Worm (Caenorhabditis elegans): Measurements from ENCODE around the gene T06C12.11.
"Not testable (repeated sequence)": the region's sequence is repeated elsewhere in the genome, so short reads cannot be mapped to it uniquely, and the experiment has no call there.

Gene T06C12.11

DNA sequence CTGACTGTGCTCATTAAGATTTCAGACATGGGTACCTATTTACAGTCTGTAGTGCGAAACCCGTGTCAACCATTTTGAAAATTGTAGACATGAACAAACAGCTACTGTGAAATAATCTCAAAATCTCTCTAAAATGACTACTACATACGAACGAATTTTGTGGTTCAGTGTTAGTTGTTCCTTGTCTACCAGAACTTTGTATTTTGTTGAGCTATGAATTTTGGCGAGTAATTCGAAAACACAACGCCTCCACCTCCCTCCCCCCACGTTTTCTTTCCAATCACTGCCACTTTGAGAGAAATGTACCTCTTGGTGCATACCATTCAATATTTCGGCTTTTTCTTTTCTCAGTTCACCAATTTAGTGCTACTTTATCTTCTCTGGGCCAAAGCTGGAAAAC is at the start of gene T06C12.11:
Gene T06C12.11 (plus strand): TSS at position 301 of the 400 bp plus-strand sequence.
- TF ChIP-seq unc-62 (GFP tag; optimal IDR thresholded peaks at IDR 0.05): no peak

DNA sequence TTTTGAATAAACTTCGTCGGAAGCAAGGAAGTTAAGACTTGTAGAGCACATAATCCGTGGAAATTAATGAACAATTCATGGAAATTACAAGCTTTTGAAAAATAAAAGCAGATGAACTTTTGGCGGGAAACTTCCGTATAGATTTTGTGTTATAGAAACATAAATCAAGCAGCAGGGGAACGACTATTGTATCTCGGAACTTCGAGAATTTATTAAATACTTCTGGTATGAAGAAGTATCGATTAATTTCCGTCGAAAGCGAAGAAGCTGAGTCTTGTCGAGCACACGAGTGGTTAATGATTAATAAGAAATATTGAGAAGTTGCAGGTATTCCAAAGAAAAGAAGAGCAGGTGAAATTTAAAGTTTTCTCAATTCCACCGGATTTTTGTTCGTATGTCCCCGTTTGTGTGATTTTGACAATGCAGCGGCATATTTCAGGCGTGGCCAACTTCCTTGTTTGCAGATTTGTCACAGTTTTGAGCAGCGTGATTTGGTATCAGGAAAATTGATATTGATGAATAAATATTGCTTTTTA is 42.5 kb upstream of the T06C12.11 start, which contains the start of gene srh-147:
Gene srh-147 (minus strand): TSS at position 51 of the 536 bp plus-strand sequence.
- not testable (repeated sequence) for TF ChIP-seq unc-62 (GFP tag; optimal IDR thresholded peaks at IDR 0.05)

DNA sequence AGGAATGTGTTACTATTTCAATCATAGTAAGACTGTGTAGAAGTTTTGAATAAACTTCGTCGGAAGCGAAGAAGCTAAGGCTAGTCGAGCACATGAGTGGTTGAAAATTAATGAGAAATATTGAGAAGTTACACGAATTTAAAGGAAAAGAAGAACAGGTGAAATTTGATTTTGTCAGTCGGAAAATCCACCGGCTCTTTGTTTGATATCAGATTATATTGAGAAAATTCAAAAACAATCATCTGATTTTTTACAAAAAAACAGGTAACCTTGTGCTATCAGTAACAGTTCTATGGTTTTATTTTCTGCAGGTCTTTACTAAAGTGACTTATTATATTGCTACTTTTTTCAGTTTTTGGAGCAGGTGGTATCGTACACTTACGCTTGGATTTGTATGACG is 34.5 kb upstream of the T06C12.11 start, which contains the start of gene srh-148:
Gene srh-148 (minus strand): TSS at position 101 of the 400 bp plus-strand sequence.
- no peak for TF ChIP-seq unc-62 (GFP tag; optimal IDR thresholded peaks at IDR 0.05)

DNA sequence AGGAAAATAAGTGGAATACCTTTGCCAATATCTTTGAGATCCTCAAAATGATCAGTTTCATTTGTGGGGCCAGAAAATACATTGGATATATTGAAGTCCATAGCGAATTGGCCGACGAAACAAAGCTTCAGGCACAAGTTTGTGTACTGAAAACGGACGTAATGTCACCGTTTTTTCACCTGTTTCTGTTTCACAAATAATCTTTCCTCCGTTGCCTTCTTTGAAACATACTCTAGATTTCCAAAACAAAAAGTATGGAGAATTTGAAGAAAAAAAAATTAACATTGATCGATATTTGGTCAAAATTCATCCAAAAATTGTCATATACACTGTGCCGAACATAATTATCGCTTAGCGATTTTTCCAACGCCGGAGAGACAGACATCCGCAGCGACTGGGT is 30.2 kb upstream of the T06C12.11 start, which contains the start of gene srz-12:
Gene srz-12 (minus strand): TSS at position 101 of the 400 bp plus-strand sequence.
- no peak for TF ChIP-seq unc-62 (GFP tag; optimal IDR thresholded peaks at IDR 0.05)

DNA sequence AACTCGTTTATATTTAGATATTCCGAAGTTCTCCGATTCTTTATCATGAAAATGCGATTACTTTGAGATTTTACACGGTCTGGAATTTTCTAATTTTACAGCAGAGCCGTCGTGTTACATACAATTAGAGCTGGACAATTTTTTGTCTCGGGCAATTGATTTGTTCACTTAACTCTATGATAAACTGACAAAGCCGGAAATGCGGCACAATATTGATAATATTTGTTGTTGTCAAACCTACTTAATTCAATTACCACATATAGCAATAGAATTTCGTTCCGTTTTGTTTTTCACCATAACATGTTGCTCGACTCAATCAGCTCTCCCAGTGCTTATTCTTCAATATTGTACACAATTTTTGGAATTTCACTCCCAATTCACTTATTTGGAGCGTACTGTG is 29.8 kb upstream of the T06C12.11 start, which contains the start of gene srh-299:
Gene srh-299 (plus strand): TSS at position 301 of the 400 bp plus-strand sequence.
- no peak for TF ChIP-seq unc-62 (GFP tag; optimal IDR thresholded peaks at IDR 0.05)

DNA sequence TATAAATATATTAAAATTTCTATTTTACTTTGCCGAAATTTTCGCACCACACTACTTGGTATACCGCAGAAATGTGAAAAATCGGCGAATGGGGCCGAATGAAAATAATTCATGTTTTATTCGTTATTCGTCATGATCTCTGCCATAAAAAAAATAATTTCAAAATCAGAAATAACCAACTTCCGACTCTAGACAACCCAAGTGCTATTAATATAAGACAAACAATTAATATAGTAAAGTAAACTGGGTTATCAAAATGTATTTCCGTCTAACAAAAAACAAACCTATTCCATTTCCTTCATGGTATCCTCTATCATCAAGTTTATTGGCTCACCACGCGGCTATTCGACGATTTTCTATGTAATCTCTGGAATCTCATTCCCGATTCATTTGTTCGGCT is 27.0 kb upstream of the T06C12.11 start, which contains the start of gene srh-293:
Gene srh-293 (plus strand): TSS at position 301 of the 400 bp plus-strand sequence.
- no peak for TF ChIP-seq unc-62 (GFP tag; optimal IDR thresholded peaks at IDR 0.05)

DNA sequence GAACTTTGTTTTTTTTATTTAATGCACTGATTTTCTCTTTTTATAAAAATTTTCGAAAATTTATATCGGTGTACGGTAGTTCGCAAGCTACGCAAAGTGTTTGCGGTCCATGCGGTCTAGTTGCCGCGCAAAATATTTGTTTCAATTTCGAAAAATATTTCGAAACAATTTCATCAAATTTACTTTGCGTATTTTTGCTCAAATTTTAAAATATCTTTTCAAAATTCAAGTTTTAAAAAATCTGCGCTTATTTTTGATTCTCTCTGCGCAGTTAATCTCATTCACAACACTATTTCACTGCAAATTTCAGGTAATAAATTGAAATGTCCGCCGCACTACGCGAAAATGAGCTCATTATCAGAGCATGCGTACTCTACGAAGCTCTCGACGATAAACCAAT is 25.4 kb upstream of the T06C12.11 start, which contains the start of gene fbxa-197:
Gene fbxa-197 (plus strand): TSS at position 301 of the 400 bp plus-strand sequence.
- TF ChIP-seq unc-62 (GFP tag; optimal IDR thresholded peaks at IDR 0.05): no peak

DNA sequence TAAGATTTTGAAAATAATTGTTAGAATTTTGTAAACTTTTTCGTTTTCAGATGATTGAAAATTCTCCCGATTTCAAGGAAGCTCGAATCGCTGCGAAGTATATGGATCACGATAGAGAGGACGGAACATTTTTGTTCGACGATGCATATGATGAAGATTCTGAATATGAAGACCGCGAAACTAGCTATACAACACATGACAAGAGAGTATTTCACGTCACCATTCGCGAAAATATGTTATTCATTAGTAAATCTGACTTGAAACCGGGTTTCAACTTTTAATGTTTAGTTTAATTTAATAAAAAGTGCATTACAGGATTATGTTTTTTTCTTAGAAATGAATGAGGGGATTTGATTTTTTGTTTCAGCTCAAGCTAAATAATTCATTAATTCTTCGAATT is 22.4 kb upstream of the T06C12.11 start, which contains the start of gene str-57:
Gene str-57 (plus strand): TSS at position 301 of the 400 bp plus-strand sequence.
- TF ChIP-seq unc-62 (GFP tag; optimal IDR thresholded peaks at IDR 0.05): no peak

DNA sequence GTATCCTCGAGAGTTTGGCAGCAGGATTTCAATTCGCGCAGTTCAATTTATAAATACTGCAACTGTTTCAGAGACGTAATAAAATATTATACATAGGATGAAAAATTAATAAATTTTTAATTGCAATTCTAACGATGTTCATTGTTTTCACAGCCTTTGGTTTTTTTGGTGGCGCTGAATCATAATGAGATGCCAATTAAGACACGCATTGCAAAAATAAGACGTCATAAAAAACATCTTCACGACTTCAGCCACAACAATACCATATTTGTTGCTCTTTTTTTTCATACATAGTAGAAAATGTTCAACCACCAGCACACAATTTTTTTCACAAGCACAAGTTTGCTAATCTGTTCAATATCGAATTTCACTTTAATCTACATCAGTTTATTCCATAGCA is 20.5 kb upstream of the T06C12.11 start, which contains the start of gene str-56:
Gene str-56 (plus strand): TSS at position 301 of the 400 bp plus-strand sequence.
- TF ChIP-seq unc-62 (GFP tag; optimal IDR thresholded peaks at IDR 0.05): no peak

DNA sequence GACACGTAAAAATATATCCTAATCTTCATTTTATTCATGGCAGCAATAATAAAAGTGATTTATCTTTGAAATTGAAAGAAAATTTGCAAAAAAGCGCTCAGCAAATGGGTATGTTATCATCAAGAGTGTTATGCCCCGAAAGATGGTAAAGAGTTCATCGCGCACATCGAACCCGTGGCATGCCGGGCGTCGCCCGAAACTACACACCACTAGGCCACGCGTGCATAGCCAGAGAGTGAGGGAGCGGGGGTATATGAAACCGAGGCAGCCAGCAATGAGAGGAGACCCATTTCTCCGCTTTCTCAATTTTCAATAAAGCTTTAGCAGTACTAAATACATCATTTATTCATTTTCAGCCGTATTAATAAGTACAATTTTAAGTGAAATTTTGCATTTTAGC is 19.0 kb upstream of the T06C12.11 start:
- no peak for TF ChIP-seq unc-62 (GFP tag; optimal IDR thresholded peaks at IDR 0.05)

DNA sequence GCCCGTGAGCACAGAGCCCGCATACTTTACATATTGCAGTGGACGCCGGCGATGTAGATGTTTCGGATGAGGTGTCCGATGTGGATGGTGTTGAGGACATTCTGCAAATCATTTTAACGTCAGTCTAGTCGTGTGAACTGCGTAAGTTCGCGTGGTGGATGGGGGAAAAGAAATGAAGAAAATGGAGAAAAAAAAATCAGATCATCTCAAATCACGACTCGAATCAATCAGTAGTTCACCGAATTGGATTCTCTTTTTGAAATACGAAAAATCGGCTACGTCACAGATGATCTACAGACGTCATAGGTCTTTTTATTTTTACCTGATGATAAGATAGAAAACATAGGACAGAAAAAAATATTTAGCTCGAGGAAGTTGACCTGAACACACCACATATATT is 16.5 kb upstream of the T06C12.11 start, which contains the start of gene nhr-102:
Gene nhr-102 (minus strand): TSS at position 101 of the 400 bp plus-strand sequence.
- TF ChIP-seq unc-62 (GFP tag; optimal IDR thresholded peaks at IDR 0.05): no peak

DNA sequence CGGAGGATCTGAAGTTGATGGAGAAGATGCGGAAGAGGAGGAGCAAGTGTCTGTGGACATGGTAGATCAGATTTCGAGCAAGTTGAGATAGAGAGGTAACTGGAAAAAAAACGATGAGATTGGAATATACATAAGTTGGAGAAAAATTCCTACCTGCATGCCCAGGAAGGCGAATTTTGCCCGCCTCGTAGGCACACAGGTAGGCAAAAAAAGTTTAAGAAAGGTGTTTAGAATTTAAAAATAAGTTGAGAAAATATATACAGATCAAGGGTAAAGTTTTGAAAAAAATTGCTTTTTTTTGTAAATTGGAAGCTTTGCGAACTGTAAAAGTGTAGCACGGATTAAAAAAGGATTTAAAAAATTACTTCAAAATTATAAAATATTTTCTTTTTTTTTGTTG is 13.3 kb upstream of the T06C12.11 start, which contains the start of gene nhr-84:
Gene nhr-84 (minus strand): TSS at position 101 of the 400 bp plus-strand sequence.
- no peak for TF ChIP-seq unc-62 (GFP tag; optimal IDR thresholded peaks at IDR 0.05)

DNA sequence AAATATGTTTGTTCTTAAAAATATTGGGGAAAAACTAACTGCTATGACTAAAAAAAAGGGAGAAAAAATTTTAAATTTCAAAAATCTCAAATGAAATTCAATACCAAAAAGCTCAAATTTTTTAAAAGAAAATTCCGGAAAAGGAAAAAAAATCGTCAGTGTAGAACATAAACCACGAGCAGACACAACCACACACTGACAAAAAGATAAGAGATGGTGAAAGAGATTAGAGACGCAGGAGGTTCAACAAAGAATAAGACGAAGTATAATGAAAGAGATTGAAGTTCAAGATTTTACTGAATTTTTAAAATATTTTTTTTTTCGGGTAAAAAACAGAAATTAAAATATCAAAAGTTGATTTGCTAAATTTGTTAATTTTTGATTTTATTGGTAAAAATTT is 12.8 kb upstream of the T06C12.11 start:
- no peak for TF ChIP-seq unc-62 (GFP tag; optimal IDR thresholded peaks at IDR 0.05)

DNA sequence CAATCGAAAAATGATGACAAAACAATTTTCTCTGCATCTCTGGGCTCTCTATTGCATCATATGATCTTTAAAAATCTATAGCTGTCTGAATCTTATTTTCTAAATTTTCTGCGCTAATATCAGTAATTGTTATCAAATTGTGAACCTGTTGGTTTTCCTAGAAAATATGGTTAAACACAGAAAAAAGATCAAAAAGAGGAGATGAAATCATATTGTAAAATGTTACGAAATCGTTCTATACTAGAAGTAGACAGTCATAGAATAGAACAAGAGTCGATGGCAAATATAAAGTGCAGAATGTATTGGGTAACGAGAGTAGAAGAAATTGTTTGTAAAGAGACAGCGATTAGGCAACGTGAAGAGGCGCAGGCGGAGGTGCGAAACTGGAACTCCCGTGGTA is 12.1 kb upstream of the T06C12.11 start:
- TF ChIP-seq unc-62 (GFP tag; optimal IDR thresholded peaks at IDR 0.05): no peak

DNA sequence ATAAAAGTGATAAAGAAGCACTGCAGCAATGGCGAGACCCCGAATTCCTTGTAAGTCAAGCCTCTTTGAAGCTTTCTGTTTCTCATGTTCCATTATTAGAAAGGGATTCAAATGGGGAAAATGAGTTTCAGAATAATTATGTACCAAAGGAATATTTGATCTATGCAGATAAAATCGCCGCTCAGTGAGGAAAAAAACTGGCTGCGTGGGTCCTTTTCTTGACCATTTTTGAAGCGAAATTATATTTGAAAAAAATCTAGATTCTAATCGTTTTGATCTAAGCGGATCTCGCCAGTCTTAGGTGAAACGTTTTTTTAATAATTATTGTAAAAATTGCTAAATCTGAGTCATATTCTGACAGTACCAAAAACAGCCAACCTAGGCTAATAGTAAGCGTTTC is 8.1 kb upstream of the T06C12.11 start, which contains the start of gene oac-42:
Gene oac-42 (minus strand): TSS at position 101 of the 400 bp plus-strand sequence.
- no peak for TF ChIP-seq unc-62 (GFP tag; optimal IDR thresholded peaks at IDR 0.05)

DNA sequence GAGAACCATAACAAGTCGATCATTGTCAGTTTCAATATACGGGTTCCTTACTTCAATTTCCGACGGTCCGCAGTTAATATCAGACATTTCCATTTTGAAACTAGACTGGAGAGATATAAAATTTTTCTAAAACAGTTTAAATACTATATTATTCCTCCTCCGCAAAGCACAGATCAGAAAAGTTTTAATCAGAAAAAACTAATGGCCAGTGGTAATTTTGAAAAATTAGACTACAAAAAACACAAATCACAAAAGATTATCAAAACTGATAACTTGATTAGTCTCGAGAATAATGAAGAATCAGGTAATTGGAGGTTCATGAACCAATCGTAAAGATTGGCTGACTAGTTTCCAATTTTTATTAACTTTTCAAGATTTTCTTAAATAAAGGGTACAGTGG is 6.8 kb upstream of the T06C12.11 start, which contains the start of gene T06C12.9:
Gene T06C12.9 (minus strand): TSS at position 101 of the 400 bp plus-strand sequence.
- no peak for TF ChIP-seq unc-62 (GFP tag; optimal IDR thresholded peaks at IDR 0.05)
